Fruit fly (Drosophila melanogaster) whole organism, embryonic: ENCODE results near the gene Rab14.

Experiments used
- Awh ChIP-seq: fragments of 200-800 bp; sonication (Bioruptor generic); IDR thresholded peaks from 2 replicates; pipeline ENCODE4, ENCODE4 v1.3.6; 2022; ENCODE audit warnings: missing biosample characterization, missing genetic modification characterization
- Bteb2 ChIP-seq: fragments of 200-800 bp; sonication (Bioruptor generic); optimal IDR thresholded peaks from 2 replicates; lab custom pipeline; 2016; ENCODE audit warnings: missing biosample characterization, missing genetic modification characterization
- CG10654 ChIP-seq: fragments of 200-800 bp; sonication (Bioruptor generic); optimal IDR thresholded peaks from 2 replicates; lab custom pipeline; 2016; ENCODE audit warnings: missing biosample characterization, missing genetic modification characterization
- CG10959 ChIP-seq: fragments of 200-800 bp; sonication (Bioruptor generic); IDR thresholded peaks from 2 replicates; pipeline ENCODE4 v1.3.6; 2022; ENCODE audit warnings: missing biosample characterization, missing genetic modification characterization
- CG12391 ChIP-seq: fragments of 200-800 bp; sonication (Bioruptor generic); optimal IDR thresholded peaks from 3 replicates; lab custom pipeline; 2018; ENCODE audit warnings: missing biosample characterization, mild to moderate bottlenecking, missing genetic modification characterization, moderate library complexity
- CG12744 ChIP-seq: fragments of 200-800 bp; sonication (Bioruptor generic); optimal IDR thresholded peaks from 2 replicates; lab custom pipeline; 2016; ENCODE audit warnings: missing biosample characterization, missing genetic modification characterization
- CG13775 ChIP-seq: fragments of 200-800 bp; sonication (Bioruptor generic); optimal IDR thresholded peaks from 3 replicates; lab custom pipeline; 2017; ENCODE audit warnings: missing biosample characterization, mild to moderate bottlenecking, missing genetic modification characterization
- CG17186 ChIP-seq: fragments of 200-800 bp; sonication (Bioruptor generic); optimal IDR thresholded peaks from 3 replicates; lab custom pipeline; 2017; ENCODE audit warnings: missing biosample characterization, missing genetic modification reagents, missing genetic modification characterization
- CG17829 ChIP-seq: fragments of 200-800 bp; optimal IDR thresholded peaks from 2 replicates; lab custom pipeline; 2019; ENCODE audit warnings: missing biosample characterization, mild to moderate bottlenecking, missing genetic modification characterization, moderate library complexity
- CG18262 ChIP-seq: fragments of 200-800 bp; optimal IDR thresholded peaks from 3 replicates; lab custom pipeline; 2019; ENCODE audit warnings: missing biosample characterization, mild to moderate bottlenecking, missing genetic modification characterization, moderate library complexity
- CG18764 ChIP-seq: fragments of 200-800 bp; sonication (Bioruptor generic); optimal IDR thresholded peaks from 3 replicates; lab custom pipeline; 2016; ENCODE audit warnings: missing biosample characterization, missing genetic modification characterization
- CG2712 ChIP-seq: fragments of 200-800 bp; optimal IDR thresholded peaks from 3 replicates; lab custom pipeline; 2019; ENCODE audit warnings: missing biosample characterization, mild to moderate bottlenecking, missing genetic modification characterization, moderate library complexity
- CG30431 ChIP-seq: fragments of 200-800 bp; sonication (Bioruptor generic); optimal IDR thresholded peaks from 2 replicates; lab custom pipeline; 2017; ENCODE audit warnings: missing biosample characterization, missing genetic modification characterization
- CG31441 ChIP-seq: fragments of 200-800 bp; sonication (Bioruptor generic); IDR thresholded peaks from 2 replicates; pipeline ENCODE4 v1.3.6; 2022; ENCODE audit warnings: missing biosample characterization, missing genetic modification characterization
- CG3995 ChIP-seq: fragments of 200-800 bp; sonication (Bioruptor generic); optimal IDR thresholded peaks from 3 replicates; lab custom pipeline; 2016; ENCODE audit warnings: missing biosample characterization, missing genetic modification characterization
- CG4820 ChIP-seq: fragments of 200-800 bp; sonication (Bioruptor generic); optimal IDR thresholded peaks from 3 replicates; lab custom pipeline; 2016; ENCODE audit warnings: missing biosample characterization, missing genetic modification characterization
- CG6254 ChIP-seq: fragments of 200-800 bp; sonication (Bioruptor generic); optimal IDR thresholded peaks from 3 replicates; lab custom pipeline; 2017; ENCODE audit warnings: mild to moderate bottlenecking, missing biosample characterization, missing genetic modification reagents, missing genetic modification characterization
- CG6765 ChIP-seq: fragments of 200-800 bp; sonication (Bioruptor generic); optimal IDR thresholded peaks from 3 replicates; lab custom pipeline; 2017; ENCODE audit warnings: missing biosample characterization, mild to moderate bottlenecking, missing genetic modification characterization
- CG8388 ChIP-seq: fragments of 200-800 bp; sonication (Bioruptor generic); optimal IDR thresholded peaks from 2 replicates; lab custom pipeline; 2019; ENCODE audit warnings: missing biosample characterization, mild to moderate bottlenecking, missing genetic modification characterization, moderate library complexity
- CG9727 ChIP-seq: fragments of 200-800 bp; sonication (Bioruptor generic); optimal IDR thresholded peaks from 3 replicates; lab custom pipeline; 2017; ENCODE audit warnings: missing biosample characterization, mild to moderate bottlenecking, missing genetic modification characterization
- Drgx ChIP-seq: fragments of 200-800 bp; sonication (Bioruptor generic); IDR thresholded peaks from 2 replicates; pipeline ENCODE4 v1.3.6; 2022; ENCODE audit warnings: missing biosample characterization, missing genetic modification characterization
- E2f1 ChIP-seq: fragments of 200-800 bp; sonication (Bioruptor generic); IDR thresholded peaks from 2 replicates; pipeline ENCODE4 v1.3.6; 2022; ENCODE audit warnings: missing biosample characterization, missing genetic modification characterization
- Ets65A ChIP-seq: fragments of 200-800 bp; sonication (Bioruptor generic); peaks from one replicate; lab custom pipeline; 2016; ENCODE audit warnings: missing biosample characterization, missing genetic modification characterization
- Hmr ChIP-seq: fragments of 200-800 bp; sonication (Bioruptor generic); optimal IDR thresholded peaks from 3 replicates; lab custom pipeline; 2017; ENCODE audit warnings: mild to moderate bottlenecking, missing biosample characterization, missing genetic modification reagents, missing genetic modification characterization
- Med ChIP-seq: fragments of 200-800 bp; sonication (Bioruptor generic); peaks from one replicate; lab custom pipeline; 2016; ENCODE audit warnings: missing biosample characterization, missing genetic modification characterization, mild to moderate bottlenecking, inconsistent platforms, moderate library complexity
- Oli ChIP-seq: fragments of 200-800 bp; sonication (Bioruptor generic); optimal IDR thresholded peaks from 2 replicates; lab custom pipeline; 2018; ENCODE audit warnings: missing biosample characterization, mild to moderate bottlenecking, missing genetic modification characterization, moderate library complexity
- Pdp1 ChIP-seq, 2 experiments: fragments of 200-800 bp; sonication (Bioruptor generic); optimal IDR thresholded peaks; 3 replicates each; lab custom pipeline; 2016; ENCODE audit warnings: missing biosample characterization in 2 of 2, missing genetic modification characterization in 2 of 2, mild to moderate bottlenecking in 1 of 2, moderate library complexity in 1 of 2
- Xrp1 ChIP-seq: fragments of 200-800 bp; sonication (Bioruptor generic); IDR thresholded peaks from 2 replicates; pipeline ENCODE4 v1.3.6; 2022; ENCODE audit warnings: missing biosample characterization, missing genetic modification characterization
- ara ChIP-seq: fragments of 200-800 bp; sonication (Bioruptor generic); IDR thresholded peaks from 2 replicates; pipeline ENCODE4 v1.3.6; 2022; ENCODE audit warnings: missing biosample characterization, missing genetic modification characterization
- bsh ChIP-seq, 2 experiments: fragments of 200-800 bp; sonication (Bioruptor generic); optimal IDR thresholded peaks; 2 replicates each; lab custom pipeline; 2017 to 2018; ENCODE audit warnings: mild to moderate bottlenecking in 2 of 2, missing biosample characterization in 2 of 2, missing genetic modification characterization in 2 of 2, moderate library complexity in 1 of 2
- ci ChIP-seq: fragments of 200-800 bp; sonication (Bioruptor generic); IDR thresholded peaks from 3 replicates; pipeline ENCODE4 v1.3.6; 2022; ENCODE audit warnings: missing biosample characterization, missing genetic modification characterization
- corto ChIP-seq: fragments of 200-800 bp; sonication (Bioruptor generic); optimal IDR thresholded peaks from 2 replicates; lab custom pipeline; 2016; ENCODE audit warnings: missing biosample characterization, mild to moderate bottlenecking, missing genetic modification characterization, moderate library complexity
- dmrt99B ChIP-seq: fragments of 200-800 bp; sonication (Bioruptor generic); optimal IDR thresholded peaks from 2 replicates; lab custom pipeline; 2018; ENCODE audit warnings: missing biosample characterization, mild to moderate bottlenecking, missing genetic modification characterization, moderate library complexity
- gt ChIP-seq: fragments of 200-800 bp; sonication (Bioruptor generic); IDR thresholded peaks from 2 replicates; pipeline ENCODE4 v1.3.6; 2022; ENCODE audit warnings: missing biosample characterization, missing genetic modification characterization
- hkb ChIP-seq, 2 experiments: fragments of 200-800 bp in 1 of 2; fragments of >200 bp in 1 of 2; sonication (Bioruptor generic) in 1 of 2; IDR thresholded peaks in 1 of 2; optimal IDR thresholded peaks in 1 of 2; 2 replicates each; pipeline versions ENCODE4 v1.3.6 to Lab custom; 2017 to 2022; ENCODE audit warnings: missing biosample characterization in 1 of 2, missing genetic modification characterization in 1 of 2
- lbe ChIP-seq: fragments of 200-800 bp; sonication (Bioruptor generic); optimal IDR thresholded peaks from 2 replicates; lab custom pipeline; 2016; ENCODE audit warnings: missing biosample characterization, mild to moderate bottlenecking, missing genetic modification characterization
- lola ChIP-seq, 3 experiments: fragments of >200 bp in 2 of 3; fragments of 200-800 bp in 1 of 3; sonication (Bioruptor generic) in 1 of 3; optimal IDR thresholded peaks; 2 replicates each; lab custom pipeline; 2017 to 2019; ENCODE audit warnings: missing biosample characterization in 3 of 3, missing genetic modification characterization in 3 of 3, mild to moderate bottlenecking in 1 of 3, moderate library complexity in 1 of 3
- lov ChIP-seq, 2 experiments: fragments of 200-800 bp in 1 of 2; fragments of >200 bp in 1 of 2; sonication (Bioruptor generic) in 1 of 2; IDR thresholded peaks in 1 of 2; optimal IDR thresholded peaks in 1 of 2; 2 replicates in 1 of 2; 3 replicates in 1 of 2; pipeline versions ENCODE4 v1.3.6 to Lab custom; 2017 to 2022; ENCODE audit warnings: missing biosample characterization in 1 of 2, missing genetic modification characterization in 1 of 2
- nau ChIP-seq: fragments of 200-800 bp; sonication (Bioruptor generic); optimal IDR thresholded peaks from 3 replicates; lab custom pipeline; 2017; ENCODE audit warnings: missing biosample characterization, mild to moderate bottlenecking, missing genetic modification characterization, missing genetic modification reagents
- nom ChIP-seq: fragments of 200-800 bp; sonication (Bioruptor generic); optimal IDR thresholded peaks from 2 replicates; lab custom pipeline; 2017; ENCODE audit warnings: missing biosample characterization, missing genetic modification characterization, mild to moderate bottlenecking, moderate library complexity, missing genetic modification reagents
- phol ChIP-seq: fragments of 200-800 bp; sonication (Bioruptor generic); optimal IDR thresholded peaks from 3 replicates; lab custom pipeline; 2018; ENCODE audit warnings: missing biosample characterization, mild to moderate bottlenecking, missing genetic modification characterization, moderate library complexity
- prd ChIP-seq, 3 experiments: fragments of >200 bp in 2 of 3; fragments of 200-800 bp in 1 of 3; sonication (Bioruptor generic) in 1 of 3; optimal IDR thresholded peaks in 2 of 3; IDR thresholded peaks in 1 of 3; 2 replicates in 2 of 3; 3 replicates in 1 of 3; pipeline versions ENCODE4 v1.3.6 to Lab custom; 2017 to 2022; ENCODE audit warnings: missing biosample characterization in 1 of 3, missing genetic modification characterization in 1 of 3
- pum ChIP-seq: fragments of 200-800 bp; sonication (Bioruptor generic); optimal IDR thresholded peaks from 2 replicates; lab custom pipeline; 2016; ENCODE audit warnings: missing biosample characterization, missing genetic modification characterization
- salm ChIP-seq: fragments of 200-800 bp; sonication (Bioruptor generic); optimal IDR thresholded peaks from 2 replicates; lab custom pipeline; 2018; ENCODE audit warnings: missing biosample characterization, mild to moderate bottlenecking, missing genetic modification characterization
- sens ChIP-seq: fragments of 200-800 bp; sonication (Bioruptor generic); peaks from one replicate; lab custom pipeline; 2016; ENCODE audit warnings: missing biosample characterization, missing genetic modification characterization
- sim ChIP-seq: fragments of 200-800 bp; sonication (Bioruptor generic); IDR thresholded peaks from 2 replicates; pipeline ENCODE4 v1.3.6; 2022; ENCODE audit warnings: missing biosample characterization, missing genetic modification characterization
- tap ChIP-seq: fragments of 200-800 bp; optimal IDR thresholded peaks from 3 replicates; lab custom pipeline; 2019; ENCODE audit warnings: missing biosample characterization, mild to moderate bottlenecking, missing genetic modification characterization, moderate library complexity
- zen ChIP-seq: fragments of 200-800 bp; sonication (Bioruptor generic); optimal IDR thresholded peaks from 3 replicates; lab custom pipeline; 2018; ENCODE audit warnings: missing biosample characterization, mild to moderate bottlenecking, missing genetic modification characterization, moderate library complexity

Gene Rab14

DNA sequence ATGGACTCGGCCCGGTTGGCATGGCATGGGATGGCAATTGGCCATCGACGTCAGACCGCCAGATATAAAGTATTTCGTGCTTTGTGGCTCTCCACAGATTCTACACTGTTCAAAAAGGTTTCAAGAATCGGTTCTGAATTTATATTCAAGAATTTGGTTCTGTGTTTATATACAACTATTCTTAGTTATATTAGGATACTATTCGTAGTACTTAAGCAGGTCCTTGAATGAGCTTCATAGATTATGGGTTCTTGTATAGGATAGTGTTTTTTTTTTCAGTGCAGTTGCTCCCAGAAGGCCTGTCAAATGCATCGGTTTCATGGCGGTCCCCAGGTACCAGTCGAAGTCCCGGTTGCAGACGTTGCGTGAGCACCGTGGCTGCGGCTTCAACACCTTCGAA, 31.6 kb downstream of the Rab14 start (continued):
- TF ChIP-seq CG6765: no peak
- peak; percentile 3 for TF ChIP-seq CG30431 (GFP tag; lab: Kevin White, UChicago)
- TF ChIP-seq CG18764 (GFP tag; lab: Kevin White, UChicago): peak; percentile 4
- TF ChIP-seq CG17829: peak; percentile 18
- TF ChIP-seq CG12744 (GFP tag; lab: Kevin White, UChicago): no peak
- peak; percentile 69 for TF ChIP-seq Med (GFP tag; lab: Kevin White, UChicago)
- peak; percentile 93 for TF ChIP-seq lbe (GFP tag; lab: Kevin White, UChicago)
- peak; percentile 45 for TF ChIP-seq CG18262
- no peak for TF ChIP-seq nau
- TF ChIP-seq lola (GFP tag; optimal IDR thresholded peaks at IDR 0.05; lab: Kevin White, UChicago): peak in 1 of 3 experiments; percentile 41
- TF ChIP-seq CG2712 (tag; lab: Kevin White, UChicago): peak; percentile 59
- no peak for TF ChIP-seq Hmr (GFP tag; lab: Kevin White, UChicago)
- peak; percentile 5 for TF ChIP-seq CG8388 (GFP tag; lab: Kevin White, UChicago)
- no peak for TF ChIP-seq E2f1 (GFP tag; lab: Robert Waterston, UW)
- peak; percentile 7 for TF ChIP-seq CG12391 (tag; lab: Kevin White, UChicago)
- TF ChIP-seq bsh (GFP tag; optimal IDR thresholded peaks at IDR 0.05; lab: Kevin White, UChicago): peak; percentile 38 to 81
- TF ChIP-seq CG17186 (GFP tag; lab: Kevin White, UChicago): no peak
- TF ChIP-seq pum (GFP tag; lab: Kevin White, UChicago): peak; percentile 16
- peak; percentile 35 for TF ChIP-seq zen
- TF ChIP-seq phol: peak; percentile 33
- peak; percentile 93 for TF ChIP-seq corto (GFP tag; lab: Kevin White, UChicago)
- peak; percentile 79 for TF ChIP-seq Drgx (GFP tag; lab: Robert Waterston, UW)
- TF ChIP-seq CG9727 (GFP tag; lab: Kevin White, UChicago): peak; percentile 36
- no peak for TF ChIP-seq Bteb2 (GFP tag; lab: Kevin White, UChicago)
- TF ChIP-seq CG13775 (GFP tag; lab: Kevin White, UChicago): peak; percentile 1
- TF ChIP-seq lov (optimal IDR thresholded peaks at IDR 0.05; lab: Kevin White, UChicago): no peak
- TF ChIP-seq lov (GFP tag; IDR thresholded peaks at IDR 0.05; lab: Robert Waterston, UW): no peak
- TF ChIP-seq CG3995: no peak
- TF ChIP-seq tap (tag; lab: Kevin White, UChicago): no peak
- 0 out of 2 replicates have a peak, but pooled peaks have one; percentile 18 for TF ChIP-seq gt (GFP tag; lab: Robert Waterston, UW)
- TF ChIP-seq CG10654 (GFP tag; lab: Kevin White, UChicago): no peak
- peak; percentile 37; the same call in 1 of the 2 replicates for TF ChIP-seq ara
- peak; percentile 82 for TF ChIP-seq nom (GFP tag; lab: Kevin White, UChicago)
- peak; percentile 34 for TF ChIP-seq Oli (tag; lab: Kevin White, UChicago)
- TF ChIP-seq CG31441: peak; percentile 33; the same call in 1 of the 2 replicates
- TF ChIP-seq dmrt99B (tag; lab: Kevin White, UChicago): no peak
- TF ChIP-seq sim (GFP tag; lab: Robert Waterston, UW): peak; percentile 42; the same call in 1 of the 2 replicates
- 0 out of 2 replicates have a peak, but pooled peaks have one; percentile 37 for TF ChIP-seq CG10959
- TF ChIP-seq Ets65A (GFP tag; lab: Kevin White, UChicago): peak; percentile 55
- TF ChIP-seq sens (GFP tag; lab: Kevin White, UChicago): peak; percentile 61
- peak; percentile 30; the same call in 1 of the 2 replicates for TF ChIP-seq Awh (GFP tag; lab: Robert Waterston, UW)
- peak; percentile 35 for TF ChIP-seq CG4820 (GFP tag; lab: Kevin White, UChicago)
- no peak for TF ChIP-seq hkb (optimal IDR thresholded peaks at IDR 0.05; lab: Kevin White, UChicago)
- 0 out of 2 replicates have a peak, but pooled peaks have one; percentile 11 for TF ChIP-seq hkb (GFP tag; IDR thresholded peaks at IDR 0.05; lab: Robert Waterston, UW)
- TF ChIP-seq Pdp1 (GFP tag; optimal IDR thresholded peaks at IDR 0.05; lab: Kevin White, UChicago): peak in 1 of 2 experiments; percentile 14
- TF ChIP-seq Xrp1: peak; percentile 56; the same call in 1 of the 2 replicates
- no peak for TF ChIP-seq prd (optimal IDR thresholded peaks at IDR 0.05; lab: Kevin White, UChicago)
- peak; percentile 61 for TF ChIP-seq prd (GFP tag; IDR thresholded peaks at IDR 0.05; lab: Robert Waterston, UW)
- TF ChIP-seq CG6254: peak; percentile 8
- TF ChIP-seq ci (GFP tag; lab: Robert Waterston, UW): 0 out of 3 replicates have a peak, but pooled peaks have one; percentile 19
- TF ChIP-seq salm (tag; lab: Kevin White, UChicago): no peak
